Worm (Caenorhabditis elegans): ENCODE measurements around the gene rheb-1.

rheb-1 gene

ce11 chrIII:9457192-9458103 lies 1.6 kb upstream of the rheb-1 start:
- no peak for TF ChIP-seq zip-4 (GFP tag; optimal IDR thresholded peaks at IDR 0.05)
- peak; percentile 3 to 21 for TF ChIP-seq lin-35 (GFP tag; optimal IDR thresholded peaks at IDR 0.05)
- TF ChIP-seq vab-15 (tag; optimal IDR thresholded peaks at IDR 0.05) = no peak
- TF ChIP-seq fos-1 (tag; optimal IDR thresholded peaks at IDR 0.05) = no peak
- TF ChIP-seq nhr-19 (GFP tag; conservative IDR thresholded peaks at IDR 0.05) = peak; percentile 39
- no peak for TF ChIP-seq Y116A8C.19 (tag; optimal IDR thresholded peaks at IDR 0.05; ENCODE audit: borderline replicate concordance)
- TF ChIP-seq elt-3 (tag; optimal IDR thresholded peaks at IDR 0.05) = peak in 2 of 6 experiments; percentile 26 to 28
- TF ChIP-seq C04F5.9 (tag; optimal IDR thresholded peaks at IDR 0.05) = no peak
- peak; percentile 15 for TF ChIP-seq swsn-7 (tag; optimal IDR thresholded peaks at IDR 0.05)
- TF ChIP-seq alr-1 (tag; optimal IDR thresholded peaks at IDR 0.05; ENCODE audit: borderline replicate concordance) = no peak
- TF ChIP-seq blmp-1 (tag; optimal IDR thresholded peaks at IDR 0.05) = peak; percentile 84
- TF ChIP-seq fkh-4 (tag; optimal IDR thresholded peaks at IDR 0.05; ENCODE audit: borderline replicate concordance) = no peak
- peak; percentile 37 for TF ChIP-seq mep-1 (tag; optimal IDR thresholded peaks at IDR 0.05)
- TF ChIP-seq nhr-47 (tag; optimal IDR thresholded peaks at IDR 0.05) = peak; percentile 15
- peak; percentile 90 for TF ChIP-seq lin-14 (GFP tag; optimal IDR thresholded peaks at IDR 0.05)
- TF ChIP-seq snpc-4 (tag; optimal IDR thresholded peaks at IDR 0.05) = no peak
- no peak for TF ChIP-seq aly-2 (tag; optimal IDR thresholded peaks at IDR 0.05)
- TF ChIP-seq unc-98 (GFP tag; IDR thresholded peaks at IDR 0.05) = 0 out of 2 replicates have a peak, but pooled peaks have one; percentile 35
- no peak for TF ChIP-seq unc-86 (tag; optimal IDR thresholded peaks at IDR 0.05)
- TF ChIP-seq nhr-20 (tag; optimal IDR thresholded peaks at IDR 0.05) = peak; percentile 63
- TF ChIP-seq lin-15B (tag; optimal IDR thresholded peaks at IDR 0.05) = no peak
- no peak for TF ChIP-seq ceh-88 (GFP tag; IDR thresholded peaks at IDR 0.05)
- no peak for TF ChIP-seq aha-1 (tag; optimal IDR thresholded peaks at IDR 0.05)
- TF ChIP-seq efl-1 (optimal IDR thresholded peaks at IDR 0.05) = peak in 1 of 2 experiments; percentile 23
- TF ChIP-seq efl-1 (GFP tag; optimal IDR thresholded peaks at IDR 0.05 in 1 of 2) = peak in 1 of 2 experiments; percentile 93
- TF ChIP-seq mab-9 (GFP tag; IDR thresholded peaks at IDR 0.05) = peak; percentile 23; the same call in 1 of the 2 replicates
- peak; percentile 15 for TF ChIP-seq C16A3.4 (tag; optimal IDR thresholded peaks at IDR 0.05)
- TF ChIP-seq mdl-1 (tag; optimal IDR thresholded peaks at IDR 0.05) = no peak
- peak in 2 of 3 experiments; percentile 23 to 34 for TF ChIP-seq dpl-1 (GFP tag; optimal IDR thresholded peaks at IDR 0.05)
- TF ChIP-seq nhr-77 (tag; optimal IDR thresholded peaks at IDR 0.05) = peak; percentile 10
- peak; percentile 41 for TF ChIP-seq pag-3 (tag; optimal IDR thresholded peaks at IDR 0.05; ENCODE audit: borderline replicate concordance, insufficient read depth)
- no peak for TF ChIP-seq ces-1 (GFP tag; optimal IDR thresholded peaks at IDR 0.05)
- TF ChIP-seq hlh-17 (GFP tag; optimal IDR thresholded peaks at IDR 0.05; ENCODE audit: borderline replicate concordance) = no peak
- TF ChIP-seq ets-5 (GFP tag; IDR thresholded peaks at IDR 0.05) = no peak
- peak; percentile 18 for TF ChIP-seq dsc-1 (tag; optimal IDR thresholded peaks at IDR 0.05)
- TF ChIP-seq irx-1 (tag; optimal IDR thresholded peaks at IDR 0.05) = no peak
- TF ChIP-seq fkh-8 (tag; optimal IDR thresholded peaks at IDR 0.05) = no peak
- no peak for TF ChIP-seq zag-1 (tag; optimal IDR thresholded peaks at IDR 0.05)
- TF ChIP-seq unc-62 (GFP tag; optimal IDR thresholded peaks at IDR 0.05) = no peak
- TF ChIP-seq snu-23 (GFP tag; optimal IDR thresholded peaks at IDR 0.05) = peak; percentile 64
- peak; percentile 48 for TF ChIP-seq ztf-4 (tag; optimal IDR thresholded peaks at IDR 0.05)
- TF ChIP-seq ceh-82 (tag; optimal IDR thresholded peaks at IDR 0.05) = no peak
- TF ChIP-seq ztf-11 (tag; optimal IDR thresholded peaks at IDR 0.05) = no peak
- no peak for TF ChIP-seq nhr-90 (tag; optimal IDR thresholded peaks at IDR 0.05; ENCODE audit: poor library complexity)
- TF ChIP-seq lsy-2 (tag; optimal IDR thresholded peaks at IDR 0.05) = peak; percentile 69 to 86
- no peak for TF ChIP-seq skn-1 (tag; optimal IDR thresholded peaks at IDR 0.05)
- TF ChIP-seq rnt-1 (tag; optimal IDR thresholded peaks at IDR 0.05) = peak; percentile 62
- TF ChIP-seq lin-39 (tag; optimal IDR thresholded peaks at IDR 0.05) = no peak
- no peak for TF ChIP-seq nhr-11 (tag; optimal IDR thresholded peaks at IDR 0.05)
- TF ChIP-seq sup-37 (GFP tag; optimal IDR thresholded peaks at IDR 0.05) = no peak
